Worm (Caenorhabditis elegans) whole organism, midembryonic: Measurements from ENCODE around the gene str-148.
"Not testable (repeated sequence)": the region's sequence is repeated elsewhere in the genome, so short reads cannot be mapped to it uniquely, and the experiment has no call there.

Source experiments
- T22C8.4 ChIP-seq: fragments of 200-800 bp; sonication (Bioruptor generic); IDR thresholded peaks from 2 replicates; pipeline ENCODE4 v1.3.6; 2022; ENCODE audit warnings: missing genetic modification characterization, missing compliant biosample characterization
- cog-1 ChIP-seq: sonication (generic microtip); optimal IDR thresholded peaks from 2 replicates; lab custom pipeline; 2016; ENCODE audit warnings: missing genetic modification characterization, missing compliant biosample characterization
- flt-1 ChIP-seq: fragments of 200-800 bp; sonication (Bioruptor generic); IDR thresholded peaks from 2 replicates; pipeline ENCODE4 v1.3.6; 2022; ENCODE audit warnings: missing genetic modification characterization, missing compliant biosample characterization
- klf-2 ChIP-seq: fragments of 200-800 bp; sonication (Bioruptor generic); conservative IDR thresholded peaks from 2 replicates; pipeline ENCODE4 v1.3.6; 2022; ENCODE audit warnings: missing genetic modification reagents, missing genetic modification characterization, missing compliant biosample characterization
- med-1 ChIP-seq: sonication (generic microtip); optimal IDR thresholded peaks from 2 replicates; lab custom pipeline; 2017; ENCODE audit warnings: missing genetic modification characterization, mild to moderate bottlenecking, missing compliant biosample characterization, antibody characterized with exemption, missing genetic modification reagents; ENCODE audit not compliant: insufficient read depth
- ref-1 ChIP-seq: fragments of 200-800 bp; sonication (Bioruptor generic); conservative IDR thresholded peaks from 2 replicates; pipeline ENCODE4 v1.3.6; 2022; ENCODE audit warnings: missing genetic modification reagents, missing genetic modification characterization, missing compliant biosample characterization
- tab-1 ChIP-seq: fragments of 200-800 bp; sonication (Bioruptor generic); IDR thresholded peaks from 2 replicates; pipeline ENCODE4 v1.3.6; 2022; ENCODE audit warnings: missing genetic modification characterization, missing compliant biosample characterization
- ztf-23 ChIP-seq: fragments of 200-800 bp; sonication (Bioruptor generic); IDR thresholded peaks from 2 replicates; pipeline ENCODE4 v1.3.6; 2022; ENCODE audit warnings: missing genetic modification reagents, missing genetic modification characterization, missing compliant biosample characterization
- ztf-29 ChIP-seq: fragments of 200-800 bp; sonication (Bioruptor generic); IDR thresholded peaks from 2 replicates; pipeline ENCODE4 v1.3.6; 2022; ENCODE audit warnings: missing genetic modification reagents, missing genetic modification characterization, missing compliant biosample characterization

The str-148 gene

ce11 chrII:1045692-1046091 lies at the start of gene str-148:
Gene str-148 (plus strand): TSS chrII:1045992.
- TF ChIP-seq ztf-23 (GFP tag; lab: Robert Waterston, UW), result no peak
- no peak for TF ChIP-seq klf-2 (GFP tag; lab: Robert Waterston, UW)
- TF ChIP-seq T22C8.4 (GFP tag; lab: Robert Waterston, UW), result no peak
- no peak for TF ChIP-seq ztf-29 (GFP tag; lab: Robert Waterston, UW)
- TF ChIP-seq tab-1 (GFP tag; lab: Robert Waterston, UW), result no peak
- no peak for TF ChIP-seq flt-1 (GFP tag; lab: Robert Waterston, UW)
- no peak for TF ChIP-seq cog-1
- no peak for TF ChIP-seq med-1 (GFP tag; lab: Kevin White, UChicago)
- no peak for TF ChIP-seq ref-1 (GFP tag; lab: Robert Waterston, UW)

- TF ChIP-seq ztf-29 (GFP tag; lab: Robert Waterston, UW); cog-1; T22C8.4 (GFP tag; lab: Robert Waterston, UW): not testable (repeated sequence)
These were observed 49.7 kb upstream of the str-148 start, which contains the start of gene F45D11.11 for ce11 chrII:996112-996511. Gene F45D11.11 (minus strand): TSS chrII:996212.

ce11 chrII:999493-999892 lies 46.3 kb upstream of the str-148 start, which contains the start of gene fbxb-29:
Gene fbxb-29 (minus strand): TSS chrII:999593.
- TF ChIP-seq cog-1 (no peak), ref-1 (GFP tag; lab: Robert Waterston, UW) (no peak), tab-1 (GFP tag; lab: Robert Waterston, UW) (no peak), ztf-29 (GFP tag; lab: Robert Waterston, UW) (no peak), flt-1 (GFP tag; lab: Robert Waterston, UW) (no peak), med-1 (GFP tag; lab: Kevin White, UChicago) (no peak)

ce11 chrII:1001351-1001750 lies 44.4 kb upstream of the str-148 start, which contains the start of the genes fbxb-30 and F45D11.5:
Gene fbxb-30 (minus strand): TSS chrII:1001451.
Gene F45D11.5 (plus strand): TSS chrII:1001702.
- TF ChIP-seq cog-1 (no peak), ztf-23 (GFP tag; lab: Robert Waterston, UW) (no peak)

ce11 chrII:1006375-1006774 lies 39.4 kb upstream of the str-148 start, which contains the start of gene F45D11.14:
Gene F45D11.14 (minus strand): TSS chrII:1006475.
- TF ChIP-seq cog-1; klf-2 (GFP tag; lab: Robert Waterston, UW); flt-1 (GFP tag; lab: Robert Waterston, UW): not testable (repeated sequence)

- TF ChIP-seq tab-1, ref-1, klf-2 (GFP tag; lab: Robert Waterston, UW): not testable (repeated sequence)
These were observed 21.1 kb upstream of the str-148 start, which contains the start of gene btb-11 for ce11 chrII:1024684-1025083. Gene btb-11 (minus strand): TSS chrII:1024784.

- TF ChIP-seq T22C8.4 (GFP tag; lab: Robert Waterston, UW), result no peak
- no peak for TF ChIP-seq med-1 (GFP tag; lab: Kevin White, UChicago)
- no peak for TF ChIP-seq tab-1 (GFP tag; lab: Robert Waterston, UW)
- no peak for TF ChIP-seq ref-1 (GFP tag; lab: Robert Waterston, UW)
- no peak for TF ChIP-seq klf-2 (GFP tag; lab: Robert Waterston, UW)
- no peak for TF ChIP-seq ztf-29 (GFP tag; lab: Robert Waterston, UW)
- no peak for TF ChIP-seq flt-1 (GFP tag; lab: Robert Waterston, UW)
These were observed 19.1 kb upstream of the str-148 start, which contains the start of gene M01D1.12 for ce11 chrII:1026670-1027069. Gene M01D1.12 (plus strand): TSS chrII:1026970.

ce11 chrII:1028602-1029001 lies 17.2 kb upstream of the str-148 start, which contains the start of gene math-34:
Gene math-34 (plus strand): TSS chrII:1028972.
- TF ChIP-seq flt-1 (GFP tag; lab: Robert Waterston, UW) (no peak), tab-1 (GFP tag; lab: Robert Waterston, UW) (no peak), cog-1 (no peak), ref-1 (GFP tag; lab: Robert Waterston, UW) (no peak), klf-2 (GFP tag; lab: Robert Waterston, UW) (no peak), T22C8.4 (GFP tag; lab: Robert Waterston, UW) (no peak), med-1 (GFP tag; lab: Kevin White, UChicago) (no peak), ztf-29 (GFP tag; lab: Robert Waterston, UW) (no peak), ztf-23 (GFP tag; lab: Robert Waterston, UW) (no peak)

ce11 chrII:1040464-1040863 lies 5.3 kb upstream of the str-148 start, which contains the start of gene fbxb-39:
Gene fbxb-39 (minus strand): TSS chrII:1040564.
- no peak for TF ChIP-seq ztf-23 (GFP tag; lab: Robert Waterston, UW)
- no peak for TF ChIP-seq ztf-29 (GFP tag; lab: Robert Waterston, UW)
- TF ChIP-seq klf-2 (GFP tag; lab: Robert Waterston, UW), result no peak

- TF ChIP-seq T22C8.4 (GFP tag; lab: Robert Waterston, UW), result no peak
- no peak for TF ChIP-seq ztf-23 (GFP tag; lab: Robert Waterston, UW)
- no peak for TF ChIP-seq flt-1 (GFP tag; lab: Robert Waterston, UW)
- TF ChIP-seq ref-1 (GFP tag; lab: Robert Waterston, UW), result no peak
- no peak for TF ChIP-seq med-1 (GFP tag; lab: Kevin White, UChicago)
- TF ChIP-seq tab-1 (GFP tag; lab: Robert Waterston, UW), result no peak
- TF ChIP-seq klf-2 (GFP tag; lab: Robert Waterston, UW), result no peak
- no peak for TF ChIP-seq ztf-29 (GFP tag; lab: Robert Waterston, UW)
- TF ChIP-seq cog-1, result no peak
These were observed 3.6 kb upstream of the str-148 start, which contains the start of gene fbxb-41 for ce11 chrII:1042227-1042626. Gene fbxb-41 (minus strand): TSS chrII:1042327.
